Worm (Caenorhabditis elegans): ENCODE results near the gene F22E5.20.

ce11 chrII:2721992-2722391 is 48.6 kb upstream of the F22E5.20 start:
- TF ChIP-seq T23F11.4 (GFP tag; optimal IDR thresholded peaks at IDR 0.05) (no peak), nfya-1 (tag; optimal IDR thresholded peaks at IDR 0.05) (no peak), tbx-2 (tag; optimal IDR thresholded peaks at IDR 0.05) (no peak), pat-9 (tag; optimal IDR thresholded peaks at IDR 0.05) (no peak), sox-4 (tag; optimal IDR thresholded peaks at IDR 0.05) (no peak), dmd-4 (tag; optimal IDR thresholded peaks at IDR 0.05; ENCODE audit: borderline replicate concordance) (no peak)

Measured in whole organism, late embryonic.